Fruit fly (Drosophila melanogaster): Measurements from ENCODE around the gene CG7766.

CG7766 gene

DNA sequence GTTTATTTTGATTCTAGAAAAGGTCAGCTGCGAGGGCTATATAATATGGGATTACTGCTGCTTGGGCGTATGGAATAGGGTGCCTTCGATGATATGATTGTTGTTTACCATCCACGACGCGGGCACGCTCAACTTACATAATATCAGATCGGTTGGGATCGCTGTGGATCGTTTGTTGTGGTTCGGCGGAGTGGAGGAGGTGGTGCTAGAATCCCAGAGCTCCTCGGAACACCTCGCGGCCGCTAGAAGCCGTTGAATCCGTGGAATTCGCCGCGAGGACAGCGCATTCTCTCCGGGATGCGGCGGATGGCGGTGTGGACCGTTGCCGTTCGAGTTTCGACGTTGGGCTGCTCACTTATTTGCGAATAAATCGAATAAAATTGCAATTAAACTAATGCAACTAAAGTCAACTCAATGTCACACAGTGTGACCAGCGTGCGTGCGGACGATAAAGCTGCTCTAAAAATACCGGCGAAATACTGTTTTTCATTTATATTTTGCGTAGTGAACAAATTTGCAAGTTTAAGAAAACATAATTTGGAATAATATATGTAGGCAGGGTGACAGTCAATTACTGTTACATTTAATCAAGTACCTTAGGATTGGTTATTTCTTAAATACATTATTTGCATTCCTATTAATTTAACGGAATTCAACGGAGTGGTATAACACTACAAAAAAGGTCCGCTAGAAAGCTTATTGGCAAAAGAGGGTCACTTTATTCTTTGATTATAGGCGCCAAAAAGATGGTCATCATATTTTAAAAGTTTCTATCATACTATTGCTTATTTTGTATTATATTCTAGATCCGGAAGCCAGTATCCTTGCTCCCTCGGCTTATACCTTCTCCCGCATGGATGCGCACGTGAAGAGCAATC, at the start of gene CG7766:
Gene CG7766, minus strand, starts transcription at position 432 of the 878 bp plus-strand sequence.
- TF ChIP-seq CG14655 (GFP tag; optimal IDR thresholded peaks at IDR 0.05) (no peak), CG32121 (GFP tag; IDR thresholded peaks at IDR 0.05) (no peak), CG9948 (tag; optimal IDR thresholded peaks at IDR 0.05) (no peak), EcR (GFP tag; optimal IDR thresholded peaks at IDR 0.05) (no peak), CG17806 (tag; optimal IDR thresholded peaks at IDR 0.05) (no peak), CG34367 (tag; optimal IDR thresholded peaks at IDR 0.05) (no peak), rn (GFP tag; IDR thresholded peaks at IDR 0.05) (no peak), Ets98B (GFP tag; IDR thresholded peaks at IDR 0.05) (no peak), fd96Ca (GFP tag; IDR thresholded peaks at IDR 0.05) (no peak), CG12605 (GFP tag; IDR thresholded peaks at IDR 0.05) (no peak), CG13204 (GFP tag; optimal IDR thresholded peaks at IDR 0.05) (no peak)

DNA sequence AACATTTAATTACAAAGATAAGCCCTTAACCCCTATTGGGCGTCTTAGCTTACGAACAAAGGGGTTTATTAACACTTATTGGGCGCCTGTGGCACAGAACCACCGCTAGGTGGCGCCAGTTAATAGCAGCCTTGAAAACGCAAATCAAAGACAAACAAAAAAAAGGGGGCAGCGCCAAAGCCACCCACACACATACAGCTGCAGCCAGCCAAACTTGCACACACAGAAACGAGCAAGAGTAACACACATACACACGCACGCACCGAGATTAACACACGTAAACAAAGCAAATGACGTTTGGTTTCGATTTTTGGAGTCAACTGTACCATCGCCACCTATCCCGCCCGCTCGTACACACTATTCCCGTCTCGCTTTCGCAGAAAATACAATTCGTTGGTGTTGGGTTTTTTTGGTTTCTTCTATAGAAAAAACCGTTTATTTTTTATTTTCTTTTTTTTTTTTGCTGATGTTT, 48.6 kb upstream of the CG7766 start:
- TF ChIP-seq fd96Ca (GFP tag; IDR thresholded peaks at IDR 0.05) (peak; percentile 70; the same call in 1 of the 3 replicates), EcR (GFP tag; optimal IDR thresholded peaks at IDR 0.05) (peak; percentile 8), CG4496 (GFP tag; IDR thresholded peaks at IDR 0.05) (peak; percentile 69; the same call in 2 of the 3 replicates), CG34367 (tag; optimal IDR thresholded peaks at IDR 0.05) (peak; percentile 8), Pif1A (GFP tag; optimal IDR thresholded peaks at IDR 0.05) (no peak), CG32121 (GFP tag; IDR thresholded peaks at IDR 0.05) (peak; percentile 74), CG12605 (GFP tag; IDR thresholded peaks at IDR 0.05) (peak; percentile 71), CG8159 (tag; optimal IDR thresholded peaks at IDR 0.05) (peak; percentile 43), CG14655 (GFP tag; optimal IDR thresholded peaks at IDR 0.05) (no peak), CG8301 (tag; optimal IDR thresholded peaks at IDR 0.05) (peak; percentile 9), CG13204 (GFP tag; optimal IDR thresholded peaks at IDR 0.05) (peak; percentile 33), Ets98B (GFP tag; IDR thresholded peaks at IDR 0.05) (peak; percentile 70), CG9948 (tag; optimal IDR thresholded peaks at IDR 0.05) (no peak), D1 (tag; optimal IDR thresholded peaks at IDR 0.05) (no peak)

DNA sequence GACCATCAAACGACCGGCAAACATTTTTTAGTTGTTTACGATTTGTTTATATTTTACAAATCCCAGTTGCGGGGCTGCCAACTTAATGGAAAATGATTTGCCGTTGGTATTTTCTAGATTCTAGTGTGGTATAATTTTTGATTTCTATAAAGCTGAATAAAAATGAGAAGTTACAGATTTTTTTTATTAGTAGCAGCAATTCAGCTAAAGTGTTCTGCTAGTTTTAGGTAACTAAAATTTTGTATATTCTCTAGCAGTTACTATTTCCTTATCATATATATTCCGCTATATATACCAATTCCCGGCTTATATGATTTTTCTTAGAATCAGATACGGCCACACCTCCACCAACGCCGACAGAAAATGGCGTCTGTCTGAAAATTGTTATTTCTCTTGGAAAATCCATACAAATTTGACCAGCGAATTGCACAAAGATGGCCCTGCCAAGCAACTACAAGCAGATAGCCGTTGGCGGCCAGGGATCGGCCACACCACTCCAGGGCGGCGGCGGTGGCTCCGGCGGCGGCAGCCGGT, 45.5 kb upstream of the CG7766 start, which contains the start of the genes fh and Bap111:
Gene fh, minus strand, starts transcription at position 83 of the 534 bp plus-strand sequence.
Gene Bap111, plus strand, starts transcription at position 321 of the 534 bp plus-strand sequence.
- TF ChIP-seq CG8159 (tag; optimal IDR thresholded peaks at IDR 0.05) (peak; percentile 7), gl (tag; optimal IDR thresholded peaks at IDR 0.05) (no peak)

DNA sequence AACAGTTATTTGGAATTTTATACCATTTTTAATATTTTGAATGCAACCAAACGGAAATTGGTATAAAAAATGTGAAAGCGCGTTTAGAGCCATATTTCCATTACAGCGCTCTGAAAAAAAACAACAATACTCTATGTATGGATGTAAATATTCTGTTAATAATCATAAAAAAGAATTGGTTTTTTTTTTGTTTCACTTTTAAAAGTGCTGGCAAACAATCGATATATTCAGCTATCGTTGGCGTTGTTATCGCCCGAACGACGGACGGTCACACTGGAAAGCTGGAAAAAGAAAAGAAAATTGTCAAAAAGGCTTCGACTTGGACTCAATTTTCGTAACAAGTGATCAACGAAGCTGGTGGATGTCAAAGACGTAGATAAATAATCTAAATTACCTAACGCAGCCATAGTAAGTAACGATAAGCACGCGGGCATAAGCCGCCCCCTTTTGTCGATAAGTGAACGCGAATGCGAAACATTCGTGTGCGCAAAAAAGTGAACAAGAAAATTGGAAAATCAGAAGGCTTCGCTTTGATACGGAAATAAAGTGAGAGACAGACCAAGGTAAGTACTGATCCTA, 38.8 kb upstream of the CG7766 start, which contains the start of gene CG7065:
Gene CG7065, plus strand, starts transcription at position 270 of the 579 bp plus-strand sequence.
- TF ChIP-seq CG12605 (GFP tag; IDR thresholded peaks at IDR 0.05) (no peak), CG15710 (tag; optimal IDR thresholded peaks at IDR 0.05) (no peak), CG10348 (GFP tag; IDR thresholded peaks at IDR 0.05) (no peak), CG8301 (tag; optimal IDR thresholded peaks at IDR 0.05) (no peak), CG13204 (GFP tag; optimal IDR thresholded peaks at IDR 0.05) (no peak), fd96Ca (GFP tag; IDR thresholded peaks at IDR 0.05) (no peak), EcR (GFP tag; optimal IDR thresholded peaks at IDR 0.05) (no peak), D1 (tag; optimal IDR thresholded peaks at IDR 0.05) (no peak), CG32121 (GFP tag; IDR thresholded peaks at IDR 0.05) (no peak), CG34367 (tag; optimal IDR thresholded peaks at IDR 0.05) (no peak), Snoo (tag; optimal IDR thresholded peaks at IDR 0.05) (no peak), gl (tag; optimal IDR thresholded peaks at IDR 0.05) (no peak), CG9948 (tag; optimal IDR thresholded peaks at IDR 0.05) (no peak), CG8159 (tag; optimal IDR thresholded peaks at IDR 0.05) (no peak)

DNA sequence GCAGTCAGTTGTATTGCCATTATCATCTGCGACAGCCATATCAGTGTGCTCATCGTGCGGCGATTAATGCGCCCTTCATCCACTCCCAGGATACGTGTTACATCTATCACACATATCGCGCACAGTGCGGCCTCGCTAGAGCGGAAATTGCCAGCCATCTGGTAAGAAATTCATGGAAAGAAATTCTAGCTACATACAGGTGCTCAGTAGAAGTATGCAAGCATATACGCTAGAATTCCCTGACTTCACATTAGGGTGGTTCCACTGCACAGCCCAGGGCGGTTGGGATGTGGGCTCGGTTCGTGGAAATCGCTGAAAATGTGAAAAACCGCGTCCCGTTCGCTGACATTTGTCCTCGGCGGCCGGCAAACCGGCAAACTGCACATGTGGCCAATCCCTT, 37.7 kb upstream of the CG7766 start:
- TF ChIP-seq fd96Ca (GFP tag; IDR thresholded peaks at IDR 0.05) = peak; percentile 91
- peak; percentile 91 for TF ChIP-seq CG4496 (GFP tag; IDR thresholded peaks at IDR 0.05)
- TF ChIP-seq CG34367 (tag; optimal IDR thresholded peaks at IDR 0.05) = peak; percentile 70
- TF ChIP-seq CG12605 (GFP tag; IDR thresholded peaks at IDR 0.05) = peak; percentile 69
- TF ChIP-seq CG9948 (tag; optimal IDR thresholded peaks at IDR 0.05) = peak; percentile 66
- TF ChIP-seq Pif1A (GFP tag; optimal IDR thresholded peaks at IDR 0.05) = no peak
- TF ChIP-seq EcR (GFP tag; optimal IDR thresholded peaks at IDR 0.05) = no peak
- TF ChIP-seq CG8301 (tag; optimal IDR thresholded peaks at IDR 0.05) = peak; percentile 68
- peak; percentile 36 for TF ChIP-seq D1 (tag; optimal IDR thresholded peaks at IDR 0.05)
- no peak for TF ChIP-seq CG10348 (GFP tag; IDR thresholded peaks at IDR 0.05)
- TF ChIP-seq CG15710 (tag; optimal IDR thresholded peaks at IDR 0.05) = peak; percentile 82
- TF ChIP-seq Ets98B (GFP tag; IDR thresholded peaks at IDR 0.05) = peak; percentile 88
- peak; percentile 62 for TF ChIP-seq gl (tag; optimal IDR thresholded peaks at IDR 0.05)
- peak; percentile 54 for TF ChIP-seq Snoo (tag; optimal IDR thresholded peaks at IDR 0.05)
- TF ChIP-seq Pif1B (GFP tag; optimal IDR thresholded peaks at IDR 0.05) = no peak
- peak; percentile 72 for TF ChIP-seq CG32121 (GFP tag; IDR thresholded peaks at IDR 0.05)
- TF ChIP-seq CG14655 (GFP tag; optimal IDR thresholded peaks at IDR 0.05) = no peak
- no peak for TF ChIP-seq CG13204 (GFP tag; optimal IDR thresholded peaks at IDR 0.05)
- TF ChIP-seq rn (GFP tag; IDR thresholded peaks at IDR 0.05) = peak; percentile 70
- peak; percentile 64 for TF ChIP-seq CG17806 (tag; optimal IDR thresholded peaks at IDR 0.05)
- peak; percentile 80 for TF ChIP-seq CG8159 (tag; optimal IDR thresholded peaks at IDR 0.05)
